Worm (Caenorhabditis elegans): ENCODE data around the gene ril-2.
A peak's percentile ranks its signal among the peaks of the same experiment; 100 is the strongest.

ril-2 gene

ce11 chrV:12550036-12550626 lies 48.8 kb downstream of the ril-2 start, which contains the start of gene F45D3.3:
Gene F45D3.3 (minus strand): TSS chrV:12550385.
- TF ChIP-seq dox-1 (GFP tag; IDR thresholded peaks at IDR 0.05) (no peak), lin-26 (GFP tag; IDR thresholded peaks at IDR 0.05) (peak; percentile 39; the same call in 1 of the 2 replicates), nhr-90 (tag; optimal IDR thresholded peaks at IDR 0.05) (no peak), ama-1 (optimal IDR thresholded peaks at IDR 0.05) (peak; percentile 61), ama-1 (GFP tag; optimal IDR thresholded peaks at IDR 0.05) (no peak)

DNA sequence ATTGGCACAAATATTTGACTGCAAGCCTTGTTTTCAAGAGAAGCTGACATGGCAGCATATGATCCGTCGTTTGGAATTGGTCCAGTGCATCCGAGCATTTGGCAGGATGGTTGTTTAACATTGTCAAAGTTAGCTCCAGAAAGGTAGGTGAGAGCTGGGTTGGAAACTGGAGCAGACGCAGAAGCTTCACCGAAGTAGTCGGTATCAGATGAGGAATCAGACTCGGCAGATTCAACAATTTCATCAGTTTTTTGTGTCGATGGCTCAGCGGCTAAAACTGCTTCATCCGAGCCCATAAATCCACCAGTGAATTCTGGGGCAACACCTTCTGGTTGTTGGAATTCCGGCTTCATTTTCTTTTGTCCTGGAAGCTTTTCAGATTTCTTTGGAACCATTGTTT lies 49.4 kb downstream of the ril-2 start:
- TF ChIP-seq ama-1 (optimal IDR thresholded peaks at IDR 0.05) (peak; percentile 81), ama-1 (GFP tag; optimal IDR thresholded peaks at IDR 0.05) (no peak), chd-7 (tag; optimal IDR thresholded peaks at IDR 0.05) (peak; percentile 5), rec-8 (tag; optimal IDR thresholded peaks at IDR 0.05) (no peak), mcd-1 (GFP tag; IDR thresholded peaks at IDR 0.05) (0 out of 2 replicates have a peak, but pooled peaks have one; percentile 15), lsy-27 (tag; optimal IDR thresholded peaks at IDR 0.05; ENCODE audit: borderline replicate concordance, insufficient read depth) (no peak)

DNA sequence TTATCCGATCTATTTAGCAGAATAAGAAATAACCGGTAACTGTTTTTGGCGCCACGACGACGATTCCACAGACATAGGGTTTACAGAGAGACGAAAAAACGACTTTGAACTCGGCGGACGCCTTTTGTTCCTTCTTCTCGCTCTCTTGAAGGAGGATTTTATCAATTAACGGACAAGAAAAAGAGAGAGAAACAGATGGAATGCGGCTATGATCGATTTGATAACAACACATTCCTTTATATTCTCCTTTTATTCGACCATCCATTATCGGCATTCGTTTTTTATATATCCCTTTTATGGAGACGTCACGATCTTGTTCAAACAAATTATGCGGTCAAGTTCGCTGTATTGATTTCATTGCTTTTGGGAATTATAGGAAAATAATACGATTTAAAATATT lies 50.1 kb downstream of the ril-2 start:
- no peak for TF ChIP-seq tlf-1 (GFP tag; optimal IDR thresholded peaks at IDR 0.05)
- TF ChIP-seq madf-10 (tag; optimal IDR thresholded peaks at IDR 0.05), result no peak
- peak; percentile 59; the same call in 1 of the 2 replicates for TF ChIP-seq nfyb-1 (GFP tag; IDR thresholded peaks at IDR 0.05)
- no peak for TF ChIP-seq F22D6.2 (tag; optimal IDR thresholded peaks at IDR 0.05)
- no peak for TF ChIP-seq zfh-2 (GFP tag; conservative IDR thresholded peaks at IDR 0.05)
- TF ChIP-seq snpc-1.3 (tag; optimal IDR thresholded peaks at IDR 0.05; ENCODE audit: insufficient read depth), result no peak
- peak; percentile 18 for TF ChIP-seq ztf-26 (tag; optimal IDR thresholded peaks at IDR 0.05)
- no peak for TF ChIP-seq ztf-25 (GFP tag; IDR thresholded peaks at IDR 0.05)
- TF ChIP-seq ztf-6 (GFP tag; IDR thresholded peaks at IDR 0.05), result no peak
- no peak for TF ChIP-seq mes-4 (tag; optimal IDR thresholded peaks at IDR 0.05)
- TF ChIP-seq ama-1 (optimal IDR thresholded peaks at IDR 0.05), result peak; percentile 73
- TF ChIP-seq ama-1 (GFP tag; optimal IDR thresholded peaks at IDR 0.05), result no peak
- no peak for TF ChIP-seq F37B4.10 (GFP tag; IDR thresholded peaks at IDR 0.05)
- no peak for TF ChIP-seq ztf-3 (GFP tag; optimal IDR thresholded peaks at IDR 0.05)
- no peak for TF ChIP-seq attf-6 (GFP tag; IDR thresholded peaks at IDR 0.05)
- TF ChIP-seq sdz-38 (tag; optimal IDR thresholded peaks at IDR 0.05), result no peak
- peak; percentile 10; the same call in 1 of the 2 replicates for TF ChIP-seq rcor-1 (GFP tag; IDR thresholded peaks at IDR 0.05)
- TF ChIP-seq hlh-26 (GFP tag; conservative IDR thresholded peaks at IDR 0.05), result no peak
- TF ChIP-seq D2030.7 (GFP tag; IDR thresholded peaks at IDR 0.05), result no peak
- TF ChIP-seq sea-2 (GFP tag; IDR thresholded peaks at IDR 0.05), result no peak
- TF ChIP-seq ceh-27 (GFP tag; optimal IDR thresholded peaks at IDR 0.05), result no peak
- no peak for TF ChIP-seq ets-4 (GFP tag; optimal IDR thresholded peaks at IDR 0.05)
